Worm (Caenorhabditis elegans) whole organism, young adult: ENCODE measurements around the gene D1054.1.
A peak's percentile ranks its signal among the peaks of the same experiment; 100 is the strongest.

Source experiments
- B0019.2 ChIP-seq: fragments of 200-800 bp; sonication (Bioruptor generic); conservative IDR thresholded peaks from 2 replicates; pipeline ENCODE4 v1.3.6; 2022; ENCODE audit warnings: missing genetic modification reagents, missing genetic modification characterization, missing compliant biosample characterization
- B0035.1 ChIP-seq: sonication (generic microtip); optimal IDR thresholded peaks from 2 replicates; lab custom pipeline; 2016; ENCODE audit warnings: missing genetic modification characterization, mild to moderate bottlenecking, missing compliant biosample characterization, missing genotype, missing genetic modification reagents
- B0336.3 ChIP-seq: fragments of 200-800 bp; sonication (Bioruptor generic); IDR thresholded peaks from 2 replicates; pipeline ENCODE4 v1.3.6; 2022; ENCODE audit warnings: missing genetic modification characterization, missing compliant biosample characterization
- F22D6.2 ChIP-seq: sonication (generic microtip); optimal IDR thresholded peaks from 2 replicates; lab custom pipeline; 2016; ENCODE audit warnings: mild to moderate bottlenecking, missing genetic modification characterization, missing compliant biosample characterization
- F39B2.1 ChIP-seq: fragments of 200-800 bp; sonication (Bioruptor generic); IDR thresholded peaks from 2 replicates; pipeline ENCODE4 v1.3.6; 2022; ENCODE audit warnings: missing genetic modification reagents, missing genetic modification characterization, missing compliant biosample characterization
- F52B5.7 ChIP-seq: sonication (generic microtip); optimal IDR thresholded peaks from 2 replicates; lab custom pipeline; 2016; ENCODE audit warnings: mild to moderate bottlenecking, missing genetic modification characterization, missing compliant biosample characterization
- F57C9.4 ChIP-seq: sonication (generic microtip); optimal IDR thresholded peaks from 2 replicates; lab custom pipeline; 2017; ENCODE audit warnings: mild to moderate bottlenecking, missing genetic modification characterization, missing compliant biosample characterization
- K12H6.12 ChIP-seq: fragments of 200-800 bp; sonication (Bioruptor generic); optimal IDR thresholded peaks from 2 replicates; lab custom pipeline; 2018; ENCODE audit warnings: mild to moderate bottlenecking, missing genetic modification characterization, missing compliant biosample characterization
- T26A5.8 ChIP-seq: sonication (generic microtip); optimal IDR thresholded peaks from 2 replicates; lab custom pipeline; 2016; ENCODE audit warnings: missing genetic modification characterization, missing compliant biosample characterization
- Y53F4B.3 ChIP-seq: fragments of 200-800 bp; sonication (Bioruptor generic); IDR thresholded peaks from 2 replicates; pipeline ENCODE4 v1.3.6; 2022; ENCODE audit warnings: missing genetic modification reagents, missing genetic modification characterization, missing compliant biosample characterization
- Y67H2A.10 ChIP-seq: fragments of 200-800 bp; sonication (Bioruptor generic); conservative IDR thresholded peaks from 2 replicates; pipeline ENCODE4 v1.3.6; 2022; ENCODE audit warnings: missing genetic modification reagents, missing genetic modification characterization, missing compliant biosample characterization
- ZK185.1 ChIP-seq: sonication (generic microtip); optimal IDR thresholded peaks from 2 replicates; lab custom pipeline; 2016; ENCODE audit warnings: mild to moderate bottlenecking, missing genetic modification characterization, missing compliant biosample characterization; ENCODE audit not compliant: poor library complexity, severe bottlenecking
- akir-1 ChIP-seq: fragments of 200-800 bp; sonication (Bioruptor generic); optimal IDR thresholded peaks from 2 replicates; lab custom pipeline; 2018; ENCODE audit warnings: mild to moderate bottlenecking, missing genetic modification characterization, moderate library complexity, missing compliant biosample characterization
- ceh-27 ChIP-seq: fragments of 200-800 bp; sonication (Bioruptor generic); optimal IDR thresholded peaks from 2 replicates; lab custom pipeline; 2018; ENCODE audit warnings: mild to moderate bottlenecking, missing genetic modification characterization, moderate library complexity, missing compliant biosample characterization
- ceh-40 ChIP-seq: fragments of 200-800 bp; sonication (Bioruptor generic); IDR thresholded peaks from 2 replicates; pipeline ENCODE4 v1.3.6; 2022; ENCODE audit warnings: missing genetic modification characterization, missing compliant biosample characterization
- ceh-58 ChIP-seq: fragments of 200-800 bp; sonication (Bioruptor generic); IDR thresholded peaks from 2 replicates; pipeline ENCODE4 v1.3.6; 2022; ENCODE audit warnings: missing genetic modification characterization, missing compliant biosample characterization
- ceh-79 ChIP-seq: sonication (generic microtip); optimal IDR thresholded peaks from 2 replicates; lab custom pipeline; 2017; ENCODE audit warnings: mild to moderate bottlenecking, missing genetic modification characterization, missing compliant biosample characterization
- dpff-1 ChIP-seq: sonication (generic microtip); optimal IDR thresholded peaks from 2 replicates; lab custom pipeline; 2017; ENCODE audit warnings: mild to moderate bottlenecking, missing genetic modification characterization, missing compliant biosample characterization
- egrh-3 ChIP-seq: fragments of 200-800 bp; sonication (Bioruptor generic); IDR thresholded peaks from 2 replicates; pipeline ENCODE4 v1.3.6; 2022; ENCODE audit warnings: missing genetic modification reagents, missing genetic modification characterization, missing compliant biosample characterization
- fkh-3 ChIP-seq: sonication (generic microtip); optimal IDR thresholded peaks from 2 replicates; lab custom pipeline; 2016; ENCODE audit warnings: mild to moderate bottlenecking, missing genetic modification characterization, missing compliant biosample characterization
- hmg-1.2 ChIP-seq: fragments of 200-800 bp; sonication (Bioruptor generic); IDR thresholded peaks from 2 replicates; pipeline ENCODE4 v1.3.6; 2022; ENCODE audit warnings: missing genetic modification reagents, missing genetic modification characterization, missing compliant biosample characterization
- hmg-20 ChIP-seq: fragments of 200-800 bp; sonication (Bioruptor generic); IDR thresholded peaks from 2 replicates; pipeline ENCODE4 v1.3.6; 2022; ENCODE audit warnings: missing genetic modification reagents, missing genetic modification characterization, missing compliant biosample characterization
- hrde-1 ChIP-seq: sonication (generic microtip); optimal IDR thresholded peaks from 2 replicates; lab custom pipeline; 2016; ENCODE audit warnings: missing genetic modification characterization, mild to moderate bottlenecking, missing compliant biosample characterization, moderate library complexity, missing genotype, missing genetic modification reagents, borderline replicate concordance
- hsf-1 ChIP-seq: fragments of 200-800 bp; sonication (Bioruptor generic); IDR thresholded peaks from 2 replicates; pipeline ENCODE4 v1.3.6; 2022; ENCODE audit warnings: missing genetic modification reagents, missing genetic modification characterization, missing compliant biosample characterization
- lag-1 ChIP-seq: fragments of 200-800 bp; sonication (Bioruptor generic); IDR thresholded peaks from 2 replicates; pipeline ENCODE4 v1.3.6; 2022; ENCODE audit warnings: missing genetic modification reagents, missing genetic modification characterization, missing compliant biosample characterization
- let-526 ChIP-seq: fragments of 200-800 bp; sonication (Bioruptor generic); IDR thresholded peaks from 2 replicates; pipeline ENCODE4 v1.3.6; 2022; ENCODE audit warnings: missing genetic modification reagents, missing genetic modification characterization, missing compliant biosample characterization
- lin-35 ChIP-seq, 3 experiments: fragments of 150-350 bp in 2 of 3; sonication (generic microtip) in 1 of 3; optimal IDR thresholded peaks; 2 replicates each; lab custom pipeline; 2014 to 2018; ENCODE audit warnings: missing biosample characterization in 3 of 3, missing genetic modification characterization in 3 of 3, missing genetic modification reagents in 3 of 3
- lin-54 ChIP-seq: fragments of 200-800 bp; sonication (Bioruptor generic); optimal IDR thresholded peaks from 2 replicates; lab custom pipeline; 2018; ENCODE audit warnings: mild to moderate bottlenecking, missing genetic modification characterization, missing compliant biosample characterization
- lir-1 ChIP-seq: fragments of 200-800 bp; sonication (Bioruptor generic); conservative IDR thresholded peaks from 2 replicates; pipeline ENCODE4 v1.3.6; 2022; ENCODE audit warnings: missing genetic modification reagents, missing genetic modification characterization, missing compliant biosample characterization
- lsl-1 ChIP-seq: fragments of 200-800 bp; sonication (Bioruptor generic); optimal IDR thresholded peaks from 2 replicates; lab custom pipeline; 2018; ENCODE audit warnings: mild to moderate bottlenecking, missing genetic modification characterization, moderate library complexity, missing compliant biosample characterization
- lsy-27 ChIP-seq: sonication (generic microtip); optimal IDR thresholded peaks from 2 replicates; lab custom pipeline; 2017; ENCODE audit warnings: missing genetic modification characterization, mild to moderate bottlenecking, missing compliant biosample characterization, antibody characterized with exemption, missing genotype, borderline replicate concordance; ENCODE audit not compliant: insufficient read depth
- madf-10 ChIP-seq: sonication (generic microtip); optimal IDR thresholded peaks from 2 replicates; lab custom pipeline; 2016; ENCODE audit warnings: mild to moderate bottlenecking, missing genetic modification characterization, missing compliant biosample characterization
- madf-6 ChIP-seq: fragments of 200-800 bp; sonication (Bioruptor generic); IDR thresholded peaks from 2 replicates; pipeline ENCODE4 v1.3.6; 2022; ENCODE audit warnings: missing genetic modification reagents, missing genetic modification characterization, missing compliant biosample characterization
- madf-8 ChIP-seq: fragments of 200-800 bp; sonication (Bioruptor generic); conservative IDR thresholded peaks from 2 replicates; pipeline ENCODE4 v1.3.6; 2022; ENCODE audit warnings: missing genetic modification reagents, missing genetic modification characterization, missing compliant biosample characterization
- mes-4 ChIP-seq: sonication (generic microtip); optimal IDR thresholded peaks from 2 replicates; lab custom pipeline; 2016; ENCODE audit warnings: missing genotype, missing genetic modification characterization, missing compliant biosample characterization
- nfya-2 ChIP-seq: fragments of 200-800 bp; sonication (Bioruptor generic); IDR thresholded peaks from 2 replicates; pipeline ENCODE4 v1.3.6; 2022; ENCODE audit warnings: missing genetic modification reagents, missing genetic modification characterization, missing compliant biosample characterization
- nhr-27 ChIP-seq: fragments of 200-800 bp; sonication (Bioruptor generic); optimal IDR thresholded peaks from 2 replicates; lab custom pipeline; 2018; ENCODE audit warnings: mild to moderate bottlenecking, missing genetic modification characterization, moderate library complexity, missing compliant biosample characterization
- nhr-90 ChIP-seq: sonication (generic microtip); optimal IDR thresholded peaks from 2 replicates; lab custom pipeline; 2016; ENCODE audit warnings: missing genotype, mild to moderate bottlenecking, missing genetic modification characterization, missing compliant biosample characterization
- pha-4 ChIP-seq: fragments of 150-350 bp; sonication (generic microtip); optimal IDR thresholded peaks from 2 replicates; lab custom pipeline; 2014; ENCODE audit warnings: missing biosample characterization, missing genetic modification reagents, missing genetic modification characterization
- rec-8 ChIP-seq, 2 experiments: sonication (generic microtip); optimal IDR thresholded peaks; 2 replicates each; lab custom pipeline; 2016; ENCODE audit warnings: mild to moderate bottlenecking in 2 of 2, missing genetic modification characterization in 2 of 2, missing genetic modification reagents in 2 of 2, missing genotype in 2 of 2, missing biosample characterization in 1 of 2, missing compliant biosample characterization in 1 of 2, moderate library complexity in 1 of 2
- snpc-1.1 ChIP-seq: sonication (generic microtip); optimal IDR thresholded peaks from 2 replicates; lab custom pipeline; 2017; ENCODE audit warnings: missing genetic modification characterization, mild to moderate bottlenecking, missing compliant biosample characterization, antibody characterized with exemption, moderate library complexity, missing genotype, missing genetic modification reagents; ENCODE audit not compliant: insufficient read depth
- snpc-4 ChIP-seq, 5 experiments: fragments of 150-350 bp in 1 of 5; sonication (generic microtip) in 4 of 5; optimal IDR thresholded peaks; 2 replicates each; lab custom pipeline; 2014 to 2018; ENCODE audit warnings: missing genetic modification characterization in 5 of 5, missing biosample characterization in 3 of 5, antibody characterized with exemption in 2 of 5, mild to moderate bottlenecking in 2 of 5, missing compliant biosample characterization in 2 of 5, missing genotype in 2 of 5, moderate library complexity in 2 of 5, missing genetic modification reagents in 1 of 5
- unc-130 ChIP-seq: sonication (generic microtip); optimal IDR thresholded peaks from 2 replicates; lab custom pipeline; 2016; ENCODE audit warnings: missing genetic modification reagents, missing genetic modification characterization, missing compliant biosample characterization
- xnd-1 ChIP-seq: sonication (generic microtip); optimal IDR thresholded peaks from 2 replicates; lab custom pipeline; 2016; ENCODE audit warnings: missing genotype, missing genetic modification reagents, missing genetic modification characterization, missing compliant biosample characterization
- ztf-22 ChIP-seq: fragments of 200-800 bp; sonication (Bioruptor generic); optimal IDR thresholded peaks from 2 replicates; lab custom pipeline; 2018; ENCODE audit warnings: mild to moderate bottlenecking, missing genetic modification characterization, moderate library complexity, missing compliant biosample characterization
- ztf-26 ChIP-seq: sonication (generic microtip); optimal IDR thresholded peaks from 2 replicates; lab custom pipeline; 2017; ENCODE audit warnings: missing genetic modification characterization, missing compliant biosample characterization

The D1054.1 gene

DNA sequence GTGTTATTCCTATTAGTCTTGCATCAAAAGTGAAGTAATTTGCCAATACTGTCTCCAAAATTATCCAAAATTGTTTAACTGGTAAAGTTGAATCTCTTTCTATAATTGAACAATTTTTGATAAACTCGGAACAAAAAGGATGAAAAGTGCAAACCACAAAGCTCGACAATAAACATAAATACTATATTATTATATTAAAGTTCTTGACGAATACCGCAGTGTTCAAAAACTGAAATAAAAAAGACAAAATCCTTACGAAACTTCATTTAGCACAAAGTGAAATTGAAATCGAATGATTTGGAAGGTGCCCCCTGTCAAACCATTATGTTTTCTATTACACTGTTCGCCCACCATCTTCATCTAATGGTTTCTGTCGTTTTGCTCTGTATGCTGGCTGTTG, 28.7 kb downstream of the D1054.1 start, which contains the start of gene ZC302.3:
Gene ZC302.3, minus strand, starts transcription at position 101 of the 400 bp plus-strand sequence.
- TF ChIP-seq egrh-3 (GFP tag; lab: Robert Waterston, UW): no peak
- TF ChIP-seq lsl-1: no peak
- no peak for TF ChIP-seq mes-4
- no peak for TF ChIP-seq rec-8 (tag; optimal IDR thresholded peaks at IDR 0.05; lab: Kevin White, UChicago)
- no peak for TF ChIP-seq snpc-1.1 (tag; lab: Kevin White, UChicago)
- TF ChIP-seq lag-1 (GFP tag; lab: Robert Waterston, UW): no peak
- TF ChIP-seq unc-130 (GFP tag; lab: Kevin White, UChicago): no peak
- TF ChIP-seq ztf-26 (tag; lab: Kevin White, UChicago): no peak
- no peak for TF ChIP-seq dpff-1 (tag; lab: Kevin White, UChicago)
- no peak for TF ChIP-seq lir-1 (GFP tag; lab: Robert Waterston, UW)
- no peak for TF ChIP-seq F52B5.7 (tag; lab: Kevin White, UChicago)
- no peak for TF ChIP-seq xnd-1 (tag; lab: Kevin White, UChicago)
- no peak for TF ChIP-seq hmg-1.2 (GFP tag; lab: Robert Waterston, UW)
- no peak for TF ChIP-seq nfya-2
- no peak for TF ChIP-seq F57C9.4 (tag; lab: Kevin White, UChicago)
- no peak for TF ChIP-seq madf-10 (tag; lab: Kevin White, UChicago)
- no peak for TF ChIP-seq ztf-22 (GFP tag; lab: Kevin White, UChicago)
- TF ChIP-seq Y53F4B.3 (GFP tag; lab: Robert Waterston, UW): no peak
- TF ChIP-seq B0019.2 (GFP tag; lab: Robert Waterston, UW): no peak

DNA sequence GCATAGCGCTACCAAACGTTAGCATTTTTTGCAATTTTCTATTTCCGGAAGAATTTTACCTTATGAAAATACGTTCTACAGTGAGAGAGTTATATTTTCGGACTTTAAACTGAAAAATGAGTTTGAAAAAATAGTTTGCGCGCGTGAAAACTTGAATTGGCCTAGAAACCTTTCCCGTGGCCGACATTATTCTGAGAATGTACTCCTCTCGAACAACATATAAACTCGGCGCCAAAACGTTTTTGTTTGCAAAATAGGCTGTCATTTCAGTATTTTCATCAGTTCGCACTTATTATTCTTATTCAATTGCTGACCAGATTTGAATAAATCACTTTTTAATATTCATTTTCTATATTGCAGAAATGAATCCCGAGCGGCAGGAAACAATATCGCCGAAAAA, 33.3 kb downstream of the D1054.1 start, which contains the start of the genes mre-11 and wdr-5.3:
Gene mre-11, minus strand, starts transcription at position 113 of the 400 bp plus-strand sequence.
Gene wdr-5.3, plus strand, starts transcription at position 361 of the 400 bp plus-strand sequence.
- TF ChIP-seq lin-35 (GFP tag; optimal IDR thresholded peaks at IDR 0.05; lab: Kevin White, UChicago) (no peak), let-526 (GFP tag; lab: Robert Waterston, UW) (no peak), lin-54 (peak; percentile 80), B0019.2 (GFP tag; lab: Robert Waterston, UW) (no peak), madf-6 (peak; percentile 79), lsl-1 (peak; percentile 60), hsf-1 (GFP tag; lab: Robert Waterston, UW) (0 out of 2 replicates have a peak, but pooled peaks have one; percentile 51), nhr-90 (tag; lab: Kevin White, UChicago) (no peak), B0336.3 (peak; percentile 45; the same call in 1 of the 2 replicates), madf-8 (GFP tag; lab: Robert Waterston, UW) (peak; percentile 65), ceh-27 (peak; percentile 70), F39B2.1 (GFP tag; lab: Robert Waterston, UW) (no peak), B0035.1 (tag; lab: Kevin White, UChicago) (no peak), ZK185.1 (tag; lab: Kevin White, UChicago) (peak; percentile 70), hmg-20 (GFP tag; lab: Robert Waterston, UW) (no peak), fkh-3 (tag; lab: Kevin White, UChicago) (no peak), K12H6.12 (tag; lab: Kevin White, UChicago) (no peak), unc-130 (GFP tag; lab: Kevin White, UChicago) (peak; percentile 81), hrde-1 (tag; lab: Kevin White, UChicago) (no peak), ceh-58 (no peak), pha-4 (no peak), akir-1 (GFP tag; lab: Kevin White, UChicago) (no peak), T26A5.8 (no peak), ceh-79 (no peak), nhr-27 (tag; lab: Kevin White, UChicago) (no peak), F22D6.2 (tag; lab: Kevin White, UChicago) (no peak), Y67H2A.10 (GFP tag; lab: Robert Waterston, UW) (no peak), lsy-27 (tag; lab: Kevin White, UChicago) (no peak), ceh-40 (GFP tag; lab: Robert Waterston, UW) (no peak), xnd-1 (tag; lab: Kevin White, UChicago) (peak; percentile 9), snpc-4 (GFP tag; optimal IDR thresholded peaks at IDR 0.05; lab: Kevin White, UChicago) (no peak), snpc-4 (tag; optimal IDR thresholded peaks at IDR 0.05; lab: Kevin White, UChicago) (peak in 1 of 4 experiments; percentile 44)
